Fruit fly (Drosophila melanogaster) whole organism, adult: ENCODE results near the gene CG33177.

Experiments
- CG1620 ChIP-seq: fragments of 200-800 bp; sonication (Bioruptor generic); optimal IDR thresholded peaks from 2 replicates; lab custom pipeline; 2016; ENCODE audit warnings: missing biosample characterization, missing genetic modification characterization
- CG33017 ChIP-seq: fragments of 200-800 bp; sonication (Bioruptor generic); optimal IDR thresholded peaks from 2 replicates; lab custom pipeline; 2018; ENCODE audit warnings: missing biosample characterization, mild to moderate bottlenecking, missing genetic modification characterization, moderate library complexity
- CG5204 ChIP-seq: fragments of 200-800 bp; sonication (Bioruptor generic); optimal IDR thresholded peaks from 2 replicates; lab custom pipeline; 2016; ENCODE audit warnings: missing biosample characterization, missing genetic modification characterization
- CG7045 ChIP-seq: fragments of 200-800 bp; sonication (Bioruptor generic); optimal IDR thresholded peaks from 2 replicates; lab custom pipeline; 2017; ENCODE audit warnings: missing biosample characterization, mild to moderate bottlenecking, missing genetic modification characterization
- CG7101 ChIP-seq: fragments of 200-800 bp; sonication (Bioruptor generic); optimal IDR thresholded peaks from 2 replicates; lab custom pipeline; 2018; ENCODE audit warnings: missing biosample characterization, mild to moderate bottlenecking, missing genetic modification characterization, moderate library complexity
- Clk ChIP-seq: fragments of 200-800 bp; sonication (Bioruptor generic); optimal IDR thresholded peaks from 2 replicates; lab custom pipeline; 2017; ENCODE audit warnings: missing biosample characterization, missing genetic modification characterization
- Crg-1 ChIP-seq: fragments of 200-800 bp; sonication (Bioruptor generic); optimal IDR thresholded peaks from 2 replicates; lab custom pipeline; 2016; ENCODE audit warnings: missing biosample characterization, missing genetic modification characterization
- bab1 ChIP-seq: fragments of 200-800 bp; sonication (Bioruptor generic); optimal IDR thresholded peaks from 3 replicates; lab custom pipeline; 2019; ENCODE audit warnings: missing biosample characterization, mild to moderate bottlenecking, missing genetic modification characterization, moderate library complexity
- cic ChIP-seq: fragments of 200-800 bp; sonication (Bioruptor generic); optimal IDR thresholded peaks from 2 replicates; lab custom pipeline; 2017; ENCODE audit warnings: missing biosample characterization, mild to moderate bottlenecking, missing genetic modification characterization, moderate library complexity
- cnc ChIP-seq, 2 experiments: fragments of >200 bp; optimal IDR thresholded peaks; 2 replicates each; lab custom pipeline; 2017
- kay ChIP-seq: fragments of 200-800 bp; sonication (Bioruptor generic); peaks from one replicate; lab custom pipeline; 2016; ENCODE audit warnings: missing biosample characterization, missing genetic modification characterization, borderline replicate concordance
- tj ChIP-seq: fragments of 200-800 bp; sonication (Bioruptor generic); optimal IDR thresholded peaks from 3 replicates; lab custom pipeline; 2017; ENCODE audit warnings: missing biosample characterization, mild to moderate bottlenecking, missing genetic modification characterization, moderate library complexity
- toe ChIP-seq: fragments of 200-800 bp; sonication (Bioruptor generic); optimal IDR thresholded peaks from 2 replicates; lab custom pipeline; 2016; ENCODE audit warnings: missing biosample characterization, missing genetic modification characterization

dm6 chrX:15125496-15125895 lies 44.3 kb downstream of the CG33177 start, which contains the start of gene drd:
- TF ChIP-seq tj: peak; percentile 50
- TF ChIP-seq CG1620 (GFP tag; lab: Kevin White, UChicago): no peak
- TF ChIP-seq cnc (optimal IDR thresholded peaks at IDR 0.05; lab: Kevin White, UChicago): no peak
- TF ChIP-seq Crg-1 (GFP tag; lab: Kevin White, UChicago): no peak
- no peak for TF ChIP-seq Clk (GFP tag; lab: Kevin White, UChicago)
- no peak for TF ChIP-seq toe (GFP tag; lab: Kevin White, UChicago)
- TF ChIP-seq CG7045: no peak
- no peak for TF ChIP-seq CG33017 (tag; lab: Kevin White, UChicago)
- no peak for TF ChIP-seq CG5204 (GFP tag; lab: Kevin White, UChicago)
- TF ChIP-seq bab1 (GFP tag; lab: Kevin White, UChicago): no peak
- TF ChIP-seq cic (GFP tag; lab: Kevin White, UChicago): no peak
- no peak for TF ChIP-seq CG7101 (tag; lab: Kevin White, UChicago)
- no peak for TF ChIP-seq kay
